Worm (Caenorhabditis elegans): ENCODE data around the gene str-1.

The str-1 gene

ce11 chrIV:7212769-7213168 lies 39.2 kb downstream of the str-1 start:
- peak in 1 of 2 experiments; percentile 14 for TF ChIP-seq lin-35 (GFP tag; optimal IDR thresholded peaks at IDR 0.05)
- TF ChIP-seq elt-3 (tag; optimal IDR thresholded peaks at IDR 0.05) = no peak
- TF ChIP-seq skn-1 (tag; optimal IDR thresholded peaks at IDR 0.05) = no peak
- no peak for TF ChIP-seq zip-4 (GFP tag; optimal IDR thresholded peaks at IDR 0.05)
- TF ChIP-seq ets-5 (GFP tag; IDR thresholded peaks at IDR 0.05) = no peak

ce11 chrIV:7216210-7216609 lies 42.6 kb downstream of the str-1 start:
- no peak for TF ChIP-seq C04F5.9 (tag; optimal IDR thresholded peaks at IDR 0.05)
- TF ChIP-seq nhr-12 (tag; optimal IDR thresholded peaks at IDR 0.05) = no peak
- TF ChIP-seq fos-1 (tag; optimal IDR thresholded peaks at IDR 0.05) = no peak
- TF ChIP-seq C34B4.2 (tag; optimal IDR thresholded peaks at IDR 0.05) = no peak
- TF ChIP-seq efl-1 (optimal IDR thresholded peaks at IDR 0.05) = no peak
- TF ChIP-seq efl-1 (GFP tag; optimal IDR thresholded peaks at IDR 0.05 in 1 of 2) = no peak
- TF ChIP-seq dpl-1 (GFP tag; optimal IDR thresholded peaks at IDR 0.05) = no peak
- no peak for TF ChIP-seq nhr-28 (tag; optimal IDR thresholded peaks at IDR 0.05)
- no peak for TF ChIP-seq egl-27 (tag; optimal IDR thresholded peaks at IDR 0.05)

- TF ChIP-seq xbp-1 (tag; optimal IDR thresholded peaks at IDR 0.05) (no peak), hpl-2 (GFP tag; optimal IDR thresholded peaks at IDR 0.05) (no peak), ceh-8 (GFP tag; optimal IDR thresholded peaks at IDR 0.05) (no peak), snu-23 (GFP tag; optimal IDR thresholded peaks at IDR 0.05) (no peak), blmp-1 (tag; optimal IDR thresholded peaks at IDR 0.05) (no peak), nhr-77 (tag; optimal IDR thresholded peaks at IDR 0.05) (no peak), sptf-1 (tag; optimal IDR thresholded peaks at IDR 0.05) (no peak), ceh-88 (GFP tag; IDR thresholded peaks at IDR 0.05) (no peak), aha-1 (tag; optimal IDR thresholded peaks at IDR 0.05) (no peak), lin-13 (GFP tag; optimal IDR thresholded peaks at IDR 0.05) (no peak), nhr-19 (GFP tag; conservative IDR thresholded peaks at IDR 0.05) (no peak), lir-3 (tag; optimal IDR thresholded peaks at IDR 0.05; ENCODE audit: poor library complexity) (no peak), hlh-4 (tag; optimal IDR thresholded peaks at IDR 0.05) (no peak), ets-5 (GFP tag; IDR thresholded peaks at IDR 0.05) (no peak), nhr-71 (tag; optimal IDR thresholded peaks at IDR 0.05) (no peak), egl-27 (tag; optimal IDR thresholded peaks at IDR 0.05) (no peak)
Observed at ce11 chrIV:7219398-7220087, 46.0 kb downstream of the str-1 start, which contains the start of the genes glb-23 and R13A1.1. Gene glb-23, minus strand, starts transcription at chrIV:7219498. Gene R13A1.1, plus strand, starts transcription at chrIV:7220037.

- TF ChIP-seq alr-1 (tag; optimal IDR thresholded peaks at IDR 0.05; ENCODE audit: borderline replicate concordance) (no peak), pqm-1 (tag; optimal IDR thresholded peaks at IDR 0.05) (no peak), ceh-90 (tag; optimal IDR thresholded peaks at IDR 0.05) (no peak), aly-2 (tag; optimal IDR thresholded peaks at IDR 0.05) (no peak), mab-9 (GFP tag; IDR thresholded peaks at IDR 0.05) (no peak), nhr-12 (tag; optimal IDR thresholded peaks at IDR 0.05) (no peak), pax-3 (tag; optimal IDR thresholded peaks at IDR 0.05) (no peak), lin-15B (tag; optimal IDR thresholded peaks at IDR 0.05) (no peak), hpl-2 (GFP tag; optimal IDR thresholded peaks at IDR 0.05) (no peak), ceh-63 (GFP tag; optimal IDR thresholded peaks at IDR 0.05) (no peak), lin-14 (GFP tag; optimal IDR thresholded peaks at IDR 0.05) (peak; percentile 22), egl-27 (tag; optimal IDR thresholded peaks at IDR 0.05) (no peak), nhr-85 (tag) (no peak), unc-30 (tag; optimal IDR thresholded peaks at IDR 0.05) (no peak), C16A3.4 (tag; optimal IDR thresholded peaks at IDR 0.05) (no peak), lsy-2 (tag; optimal IDR thresholded peaks at IDR 0.05) (no peak), dpl-1 (GFP tag; optimal IDR thresholded peaks at IDR 0.05) (no peak), fkh-4 (tag; optimal IDR thresholded peaks at IDR 0.05; ENCODE audit: borderline replicate concordance) (no peak), fkh-10 (GFP tag; optimal IDR thresholded peaks at IDR 0.05) (peak; percentile 64), efl-1 (optimal IDR thresholded peaks at IDR 0.05) (no peak), efl-1 (GFP tag; optimal IDR thresholded peaks at IDR 0.05 in 1 of 2) (peak in 1 of 2 experiments; percentile 60)
Observed at ce11 chrIV:7222088-7222487, 48.5 kb downstream of the str-1 start.

Data from whole organism, L1 larva.